Worm (Caenorhabditis elegans) whole organism, early embryonic: ENCODE results near the gene C41H7.2.

Experiments used
- F13C5.2 ChIP-seq: sonication (generic microtip); optimal IDR thresholded peaks from 2 replicates; lab custom pipeline; 2017; ENCODE audit warnings: mild to moderate bottlenecking, missing genetic modification characterization, inconsistent platforms, missing compliant biosample characterization
- aly-1 ChIP-seq: sonication (generic microtip); optimal IDR thresholded peaks from 2 replicates; lab custom pipeline; 2016; ENCODE audit warnings: missing genetic modification characterization, missing compliant biosample characterization
- ama-1 ChIP-seq: fragments of 150-350 bp; optimal IDR thresholded peaks from 2 replicates; lab custom pipeline; 2014
- ceh-13 ChIP-seq: fragments of 200-800 bp; sonication (Bioruptor generic); optimal IDR thresholded peaks from 2 replicates; lab custom pipeline; 2018; ENCODE audit warnings: mild to moderate bottlenecking, missing genetic modification characterization, missing compliant biosample characterization
- ceh-36 ChIP-seq: sonication (generic microtip); optimal IDR thresholded peaks from 2 replicates; lab custom pipeline; 2016; ENCODE audit warnings: missing genetic modification characterization, inconsistent platforms, missing compliant biosample characterization
- ets-7 ChIP-seq: sonication (generic microtip); optimal IDR thresholded peaks from 2 replicates; lab custom pipeline; 2016; ENCODE audit warnings: missing genotype, missing genetic modification characterization, missing compliant biosample characterization
- flt-1 ChIP-seq: fragments of 200-800 bp; sonication (Bioruptor generic); IDR thresholded peaks from 2 replicates; pipeline ENCODE4 v1.3.6; 2022; ENCODE audit warnings: missing genetic modification characterization, missing compliant biosample characterization
- hmbx-1 ChIP-seq: sonication (generic microtip); optimal IDR thresholded peaks from 2 replicates; lab custom pipeline; 2016; ENCODE audit warnings: mild to moderate bottlenecking, missing genetic modification characterization, missing compliant biosample characterization
- hmg-4 ChIP-seq: fragments of 200-800 bp; sonication (Bioruptor generic); optimal IDR thresholded peaks from 2 replicates; lab custom pipeline; 2018; ENCODE audit warnings: mild to moderate bottlenecking, missing genetic modification characterization, missing compliant biosample characterization
- hnd-1 ChIP-seq: sonication (generic microtip); optimal IDR thresholded peaks from 2 replicates; lab custom pipeline; 2016; ENCODE audit warnings: missing genetic modification characterization, missing compliant biosample characterization
- scrt-1 ChIP-seq: fragments of 200-800 bp; sonication (Bioruptor generic); IDR thresholded peaks from 2 replicates; pipeline ENCODE4 v1.3.6; 2022; ENCODE audit warnings: missing genetic modification characterization, missing compliant biosample characterization
- sea-1 ChIP-seq: fragments of 200-800 bp; sonication (Bioruptor generic); conservative IDR thresholded peaks from 2 replicates; pipeline ENCODE4 v1.3.6; 2022; ENCODE audit warnings: missing genetic modification characterization, missing compliant biosample characterization
- tbx-11 ChIP-seq: fragments of 200-800 bp; sonication (Bioruptor generic); IDR thresholded peaks from 2 replicates; pipeline ENCODE4 v1.3.6; 2022; ENCODE audit warnings: missing genetic modification characterization, missing compliant biosample characterization
- tra-4 ChIP-seq: sonication (generic microtip); optimal IDR thresholded peaks from 2 replicates; lab custom pipeline; 2017; ENCODE audit warnings: missing genetic modification characterization, missing compliant biosample characterization

DNA sequence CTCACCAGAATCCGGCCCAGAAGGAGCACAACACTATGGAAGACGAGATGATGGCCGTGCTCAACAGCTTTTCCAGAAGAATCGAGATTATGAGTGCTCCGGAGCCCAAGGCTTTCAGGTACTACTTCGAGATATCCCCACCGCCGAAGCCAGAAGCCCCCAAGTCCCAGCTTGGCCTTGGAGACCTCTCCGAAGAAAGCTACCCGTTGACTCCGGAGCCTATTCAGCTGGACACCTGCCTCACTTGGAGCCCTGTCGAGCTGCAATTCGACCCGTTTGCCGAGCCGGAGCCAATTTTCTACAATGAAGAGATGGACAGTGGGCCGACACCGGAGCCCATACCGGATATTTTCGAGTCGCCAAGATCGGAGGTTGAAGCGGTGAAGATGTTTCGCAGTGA is 47.0 kb downstream of the C41H7.2 start:
- TF ChIP-seq aly-1 (tag; lab: Kevin White, UChicago) (no peak), hmbx-1 (tag; lab: Kevin White, UChicago) (no peak), hnd-1 (no peak), scrt-1 (no peak), ceh-13 (no peak), tra-4 (tag; lab: Kevin White, UChicago) (no peak), ceh-36 (no peak), ama-1 (lab: Kevin White, UChicago) (no peak), hmg-4 (no peak), sea-1 (no peak), ets-7 (tag; lab: Kevin White, UChicago) (no peak), tbx-11 (GFP tag; lab: Robert Waterston, UW) (no peak), F13C5.2 (no peak), flt-1 (GFP tag; lab: Robert Waterston, UW) (no peak)
